Fruit fly (Drosophila melanogaster) whole organism, embryonic: ENCODE measurements around the gene CG8319.
A peak's percentile ranks its signal among the peaks of the same experiment; 100 is the strongest.

Experiments
- Adf1 ChIP-seq: fragments of 200-800 bp; sonication (Bioruptor generic); IDR thresholded peaks from 2 replicates; pipeline ENCODE4 v1.3.6; 2022; ENCODE audit warnings: missing biosample characterization, missing genetic modification characterization
- CG10543 ChIP-seq: fragments of 200-800 bp; sonication (Bioruptor generic); optimal IDR thresholded peaks from 3 replicates; lab custom pipeline; 2017; ENCODE audit warnings: missing biosample characterization, mild to moderate bottlenecking, missing genetic modification characterization, moderate library complexity
- CG11456 ChIP-seq: fragments of 200-800 bp; sonication (Bioruptor generic); IDR thresholded peaks from 3 replicates; pipeline ENCODE4 v1.3.6; 2022; ENCODE audit warnings: missing biosample characterization, missing genetic modification characterization
- CG12071 ChIP-seq: fragments of 200-800 bp; sonication (Bioruptor generic); optimal IDR thresholded peaks from 3 replicates; lab custom pipeline; 2018; ENCODE audit warnings: missing biosample characterization, mild to moderate bottlenecking, missing genetic modification characterization
- CG12219 ChIP-seq: fragments of 200-800 bp; sonication (Bioruptor generic); optimal IDR thresholded peaks from 3 replicates; lab custom pipeline; 2018; ENCODE audit warnings: missing biosample characterization, mild to moderate bottlenecking, missing genetic modification characterization
- CG12299 ChIP-seq: fragments of 200-800 bp; sonication (Bioruptor generic); optimal IDR thresholded peaks from 2 replicates; lab custom pipeline; 2018; ENCODE audit warnings: missing biosample characterization, mild to moderate bottlenecking, missing genetic modification characterization
- CG13424 ChIP-seq: fragments of 200-800 bp; sonication (Bioruptor generic); optimal IDR thresholded peaks from 2 replicates; lab custom pipeline; 2019; ENCODE audit warnings: missing biosample characterization, mild to moderate bottlenecking, missing genetic modification characterization, moderate library complexity
- CG13624 ChIP-seq: fragments of 200-800 bp; sonication (Bioruptor generic); optimal IDR thresholded peaks from 2 replicates; lab custom pipeline; 2016; ENCODE audit warnings: missing biosample characterization, missing genetic modification characterization
- CG14441 ChIP-seq: fragments of 200-800 bp; sonication (Bioruptor generic); IDR thresholded peaks from 2 replicates; pipeline ENCODE4 v1.3.6; 2022; ENCODE audit warnings: missing biosample characterization, missing genetic modification characterization
- CG14710 ChIP-seq: fragments of 200-800 bp; sonication (Bioruptor generic); optimal IDR thresholded peaks from 3 replicates; lab custom pipeline; 2019; ENCODE audit warnings: missing biosample characterization, mild to moderate bottlenecking, missing genetic modification characterization, moderate library complexity
- CG1602 ChIP-seq: fragments of 200-800 bp; sonication (Bioruptor generic); optimal IDR thresholded peaks from 3 replicates; lab custom pipeline; 2016; ENCODE audit warnings: missing biosample characterization, missing genetic modification characterization
- CG1832 ChIP-seq: fragments of 200-800 bp; sonication (Bioruptor generic); optimal IDR thresholded peaks from 2 replicates; lab custom pipeline; 2017; ENCODE audit warnings: missing biosample characterization, mild to moderate bottlenecking, missing genetic modification characterization, inconsistent platforms
- CG18619 ChIP-seq: fragments of 200-800 bp; sonication (Bioruptor generic); optimal IDR thresholded peaks from 3 replicates; lab custom pipeline; 2017; ENCODE audit warnings: missing biosample characterization, mild to moderate bottlenecking, missing genetic modification characterization
- CG2202 ChIP-seq: fragments of 200-800 bp; sonication (Bioruptor generic); optimal IDR thresholded peaks from 2 replicates; lab custom pipeline; 2018; ENCODE audit warnings: missing biosample characterization, mild to moderate bottlenecking, missing genetic modification characterization
- CG31441 ChIP-seq: fragments of 200-800 bp; sonication (Bioruptor generic); IDR thresholded peaks from 2 replicates; pipeline ENCODE4 v1.3.6; 2022; ENCODE audit warnings: missing biosample characterization, missing genetic modification characterization
- CG5180 ChIP-seq: fragments of 200-800 bp; sonication (Bioruptor generic); optimal IDR thresholded peaks from 3 replicates; lab custom pipeline; 2017; ENCODE audit warnings: missing biosample characterization, missing genetic modification characterization, mild to moderate bottlenecking, moderate library complexity, missing genetic modification reagents
- CG7271 ChIP-seq: fragments of 200-800 bp; sonication (Bioruptor generic); optimal IDR thresholded peaks from 2 replicates; lab custom pipeline; 2018; ENCODE audit warnings: missing biosample characterization, mild to moderate bottlenecking, missing genetic modification characterization, moderate library complexity
- CG8281 ChIP-seq: fragments of 200-800 bp; sonication (Bioruptor generic); optimal IDR thresholded peaks from 2 replicates; lab custom pipeline; 2018; ENCODE audit warnings: missing biosample characterization, mild to moderate bottlenecking, missing genetic modification characterization, moderate library complexity
- CG8924 ChIP-seq: fragments of 200-800 bp; optimal IDR thresholded peaks from 3 replicates; lab custom pipeline; 2019; ENCODE audit warnings: missing biosample characterization, mild to moderate bottlenecking, missing genetic modification characterization, moderate library complexity
- CHES-1-like ChIP-seq: fragments of 200-800 bp; sonication (Bioruptor generic); optimal IDR thresholded peaks from 2 replicates; lab custom pipeline; 2016; ENCODE audit warnings: missing biosample characterization, missing genetic modification characterization
- CoRest ChIP-seq: fragments of 200-800 bp; sonication (Bioruptor generic); optimal IDR thresholded peaks from 3 replicates; lab custom pipeline; 2018; ENCODE audit warnings: missing biosample characterization, mild to moderate bottlenecking, missing genetic modification characterization, moderate library complexity
- CrebB ChIP-seq: fragments of 200-800 bp; sonication (Bioruptor generic); optimal IDR thresholded peaks from 3 replicates; lab custom pipeline; 2018; ENCODE audit warnings: missing biosample characterization, mild to moderate bottlenecking, missing genetic modification characterization
- ERR ChIP-seq: fragments of 200-800 bp; sonication (Bioruptor generic); optimal IDR thresholded peaks from 2 replicates; lab custom pipeline; 2016; ENCODE audit warnings: missing biosample characterization, missing genetic modification characterization
- Elba2 ChIP-seq: fragments of 200-800 bp; sonication (Bioruptor generic); optimal IDR thresholded peaks from 3 replicates; lab custom pipeline; 2016; ENCODE audit warnings: missing biosample characterization, missing genetic modification characterization
- Ets97D ChIP-seq: fragments of 200-800 bp; sonication (Bioruptor generic); optimal IDR thresholded peaks from 3 replicates; lab custom pipeline; 2016; ENCODE audit warnings: missing biosample characterization, missing genetic modification characterization
- Gsc ChIP-seq: fragments of 200-800 bp; sonication (Bioruptor generic); IDR thresholded peaks from 2 replicates; pipeline ENCODE4 v1.3.6; 2022; ENCODE audit warnings: missing biosample characterization, missing genetic modification characterization
- Hr51 ChIP-seq, 2 experiments: fragments of 200-800 bp; sonication (Bioruptor generic); optimal IDR thresholded peaks; 2 replicates in 1 of 2; 3 replicates in 1 of 2; lab custom pipeline; 2016 to 2018; ENCODE audit warnings: missing biosample characterization in 2 of 2, missing genetic modification characterization in 2 of 2, mild to moderate bottlenecking in 1 of 2, moderate library complexity in 1 of 2
- Jarid2 ChIP-seq: fragments of 200-800 bp; sonication (Bioruptor generic); optimal IDR thresholded peaks from 3 replicates; lab custom pipeline; 2017; ENCODE audit warnings: mild to moderate bottlenecking, missing biosample characterization, missing genetic modification reagents, missing genetic modification characterization
- MBD-R2 ChIP-seq: fragments of 200-800 bp; sonication (Bioruptor generic); IDR thresholded peaks from 2 replicates; pipeline ENCODE4 v1.3.6; 2022; ENCODE audit warnings: missing biosample characterization, missing genetic modification characterization
- MTF-1 ChIP-seq: fragments of 200-800 bp; sonication (Bioruptor generic); optimal IDR thresholded peaks from 2 replicates; lab custom pipeline; 2018; ENCODE audit warnings: missing biosample characterization, mild to moderate bottlenecking, missing genetic modification characterization, borderline replicate concordance
- Meics ChIP-seq: fragments of 200-800 bp; sonication (Bioruptor generic); optimal IDR thresholded peaks from 2 replicates; lab custom pipeline; 2017; ENCODE audit warnings: missing biosample characterization, mild to moderate bottlenecking, missing genetic modification characterization
- Mes4 ChIP-seq: fragments of 200-800 bp; sonication (Bioruptor generic); optimal IDR thresholded peaks from 2 replicates; lab custom pipeline; 2016; ENCODE audit warnings: missing biosample characterization, missing genetic modification characterization
- NC2β ChIP-seq: fragments of 200-800 bp; sonication (Bioruptor generic); optimal IDR thresholded peaks from 2 replicates; lab custom pipeline; 2016; ENCODE audit warnings: missing biosample characterization, missing genetic modification characterization
- Ravus ChIP-seq: fragments of 200-800 bp; sonication (Bioruptor generic); IDR thresholded peaks from 2 replicates; pipeline ENCODE4 v1.3.6; 2022; ENCODE audit warnings: missing biosample characterization, missing genetic modification characterization
- Sin3A ChIP-seq: fragments of >200 bp; optimal IDR thresholded peaks from 2 replicates; lab custom pipeline; 2018
- br ChIP-seq: fragments of >200 bp; optimal IDR thresholded peaks from 2 replicates; lab custom pipeline; 2017
- crc ChIP-seq: fragments of 200-800 bp; sonication (Bioruptor generic); optimal IDR thresholded peaks from 2 replicates; lab custom pipeline; 2016; ENCODE audit warnings: missing biosample characterization, missing genetic modification characterization
- emc ChIP-seq: fragments of 200-800 bp; sonication (Bioruptor generic); optimal IDR thresholded peaks from 2 replicates; lab custom pipeline; 2016; ENCODE audit warnings: missing biosample characterization, missing genetic modification characterization
- fd64A ChIP-seq: fragments of 200-800 bp; sonication (Bioruptor generic); optimal IDR thresholded peaks from 3 replicates; lab custom pipeline; 2018; ENCODE audit warnings: missing biosample characterization, mild to moderate bottlenecking, missing genetic modification characterization
- insv ChIP-seq, 2 experiments: fragments of 200-800 bp; sonication (Bioruptor generic); optimal IDR thresholded peaks; 3 replicates each; lab custom pipeline; 2016 to 2018; ENCODE audit warnings: missing biosample characterization in 2 of 2, missing genetic modification characterization in 2 of 2
- klu ChIP-seq: fragments of 200-800 bp; sonication (Bioruptor generic); IDR thresholded peaks from 2 replicates; pipeline ENCODE4 v1.3.6; 2022; ENCODE audit warnings: missing biosample characterization, missing genetic modification characterization
- kni ChIP-seq: fragments of 200-800 bp; sonication (Bioruptor generic); optimal IDR thresholded peaks from 3 replicates; lab custom pipeline; 2017; ENCODE audit warnings: mild to moderate bottlenecking, missing biosample characterization, missing genetic modification reagents, missing genetic modification characterization
- luna ChIP-seq: fragments of 200-800 bp; sonication (Bioruptor generic); optimal IDR thresholded peaks from 2 replicates; lab custom pipeline; 2016; ENCODE audit warnings: missing biosample characterization, missing genetic modification characterization
- odd ChIP-seq: fragments of 200-800 bp; sonication (Bioruptor generic); optimal IDR thresholded peaks from 2 replicates; lab custom pipeline; 2017; ENCODE audit warnings: missing biosample characterization, mild to moderate bottlenecking, missing genetic modification characterization
- pb ChIP-seq: fragments of 200-800 bp; sonication (Bioruptor generic); optimal IDR thresholded peaks from 3 replicates; lab custom pipeline; 2016; ENCODE audit warnings: missing biosample characterization, missing genetic modification characterization
- tgo ChIP-seq: fragments of 200-800 bp; sonication (Bioruptor generic); IDR thresholded peaks from 3 replicates; pipeline ENCODE4 v1.3.6; 2022; ENCODE audit warnings: missing biosample characterization, missing genetic modification characterization
- tin ChIP-seq: fragments of 200-800 bp; sonication (Bioruptor generic); optimal IDR thresholded peaks from 3 replicates; lab custom pipeline; 2016; ENCODE audit warnings: missing biosample characterization, missing genetic modification characterization
- tll ChIP-seq, 2 experiments: fragments of 200-800 bp in 1 of 2; fragments of >200 bp in 1 of 2; sonication (Bioruptor generic) in 1 of 2; optimal IDR thresholded peaks; 2 replicates each; lab custom pipeline; 2017 to 2019; ENCODE audit warnings: missing biosample characterization in 2 of 2, missing genetic modification characterization in 2 of 2, mild to moderate bottlenecking in 1 of 2, moderate library complexity in 1 of 2
- trem ChIP-seq: fragments of 200-800 bp; optimal IDR thresholded peaks from 3 replicates; lab custom pipeline; 2019; ENCODE audit warnings: missing biosample characterization, mild to moderate bottlenecking, missing genetic modification characterization, moderate library complexity
- trh ChIP-seq: fragments of 200-800 bp; sonication (Bioruptor generic); optimal IDR thresholded peaks from 2 replicates; lab custom pipeline; 2016; ENCODE audit warnings: missing biosample characterization, missing genetic modification characterization
- unc-4 ChIP-seq: fragments of 200-800 bp; sonication (Bioruptor generic); IDR thresholded peaks from 2 replicates; pipeline ENCODE4 v1.3.6; 2022; ENCODE audit warnings: missing biosample characterization, missing genetic modification characterization; ENCODE audit not compliant: partially characterized antibody

The CG8319 gene

dm6 chr3R:9630633-9631095 is 3.5 kb downstream of the CG8319 start, which contains the start of gene Calr (continued):
- TF ChIP-seq tll (GFP tag; optimal IDR thresholded peaks at IDR 0.05; lab: Kevin White, UChicago) = peak in 1 of 2 experiments; percentile 29
- peak; percentile 79 for TF ChIP-seq trem (tag; lab: Kevin White, UChicago)
- TF ChIP-seq Mes4 = peak; percentile 1
- no peak for TF ChIP-seq unc-4 (GFP tag; lab: Robert Waterston, UW)
- peak; percentile 64 for TF ChIP-seq odd
- no peak for TF ChIP-seq Adf1 (GFP tag; lab: Robert Waterston, UW)
- TF ChIP-seq trh (GFP tag; lab: Kevin White, UChicago) = no peak
- peak; percentile 11 for TF ChIP-seq Sin3A (lab: Kevin White, UChicago)
- no peak for TF ChIP-seq CG8281
- TF ChIP-seq CG10543 (GFP tag; lab: Kevin White, UChicago) = peak; percentile 34
- TF ChIP-seq CG1602 (GFP tag; lab: Kevin White, UChicago) = no peak
- peak; percentile 61 for TF ChIP-seq kni (GFP tag; lab: Kevin White, UChicago)
- peak; percentile 78 for TF ChIP-seq CG8924 (tag; lab: Kevin White, UChicago)
- TF ChIP-seq luna (GFP tag; lab: Kevin White, UChicago) = no peak
- TF ChIP-seq CG2202 (tag; lab: Kevin White, UChicago) = peak; percentile 42
- peak; percentile 73 for TF ChIP-seq CG1832 (GFP tag; lab: Kevin White, UChicago)
- peak; percentile 21 for TF ChIP-seq tin
- peak; percentile 52 for TF ChIP-seq NC2β
- no peak for TF ChIP-seq CG12299 (tag; lab: Kevin White, UChicago)
- TF ChIP-seq CG14710 (tag; lab: Kevin White, UChicago) = peak; percentile 72
- no peak for TF ChIP-seq pb
- TF ChIP-seq CrebB (tag; lab: Kevin White, UChicago) = peak; percentile 41
- TF ChIP-seq Ets97D (GFP tag; lab: Kevin White, UChicago) = peak; percentile 92
- peak; percentile 50 for TF ChIP-seq CHES-1-like
- peak; percentile 32 for TF ChIP-seq CG18619 (GFP tag; lab: Kevin White, UChicago)
- TF ChIP-seq tgo = no peak
- no peak for TF ChIP-seq CG11456 (GFP tag; lab: Robert Waterston, UW)
- no peak for TF ChIP-seq CG13424 (tag; lab: Kevin White, UChicago)
- no peak for TF ChIP-seq emc
- no peak for TF ChIP-seq br (lab: Kevin White, UChicago)
- TF ChIP-seq Hr51 (GFP tag; optimal IDR thresholded peaks at IDR 0.05; lab: Kevin White, UChicago) = no peak
- peak; percentile 31 for TF ChIP-seq ERR (GFP tag; lab: Kevin White, UChicago)
- peak; percentile 67 for TF ChIP-seq CoRest
- no peak for TF ChIP-seq crc (GFP tag; lab: Kevin White, UChicago)
- TF ChIP-seq CG13624 (GFP tag; lab: Kevin White, UChicago) = peak; percentile 22
- TF ChIP-seq klu = no peak
- TF ChIP-seq Gsc (GFP tag; lab: Robert Waterston, UW) = no peak
- TF ChIP-seq CG5180 (GFP tag; lab: Kevin White, UChicago) = no peak
- TF ChIP-seq CG7271 = peak; percentile 46
- no peak for TF ChIP-seq CG14441 (GFP tag; lab: Robert Waterston, UW)
- TF ChIP-seq MTF-1 (GFP tag; lab: Kevin White, UChicago) = peak; percentile 37
- TF ChIP-seq Ravus (GFP tag; lab: Robert Waterston, UW) = no peak
- peak; percentile 31 for TF ChIP-seq Meics (GFP tag; lab: Kevin White, UChicago)
- no peak for TF ChIP-seq CG31441 (GFP tag; lab: Robert Waterston, UW)
- TF ChIP-seq MBD-R2 (GFP tag; lab: Robert Waterston, UW) = no peak
- peak; percentile 8 for TF ChIP-seq fd64A (GFP tag; lab: Kevin White, UChicago)
- peak; percentile 87 for TF ChIP-seq Jarid2 (GFP tag; lab: Kevin White, UChicago)
- TF ChIP-seq CG12219 (GFP tag; lab: Kevin White, UChicago) = peak; percentile 39
- peak in 1 of 2 experiments; percentile 65 for TF ChIP-seq insv (GFP tag; optimal IDR thresholded peaks at IDR 0.05; lab: Kevin White, UChicago)
- no peak for TF ChIP-seq Elba2
- TF ChIP-seq CG12071 (GFP tag; lab: Kevin White, UChicago) = no peak
